Worm (Caenorhabditis elegans): Measurements from ENCODE around the gene gmap-2.

DNA sequence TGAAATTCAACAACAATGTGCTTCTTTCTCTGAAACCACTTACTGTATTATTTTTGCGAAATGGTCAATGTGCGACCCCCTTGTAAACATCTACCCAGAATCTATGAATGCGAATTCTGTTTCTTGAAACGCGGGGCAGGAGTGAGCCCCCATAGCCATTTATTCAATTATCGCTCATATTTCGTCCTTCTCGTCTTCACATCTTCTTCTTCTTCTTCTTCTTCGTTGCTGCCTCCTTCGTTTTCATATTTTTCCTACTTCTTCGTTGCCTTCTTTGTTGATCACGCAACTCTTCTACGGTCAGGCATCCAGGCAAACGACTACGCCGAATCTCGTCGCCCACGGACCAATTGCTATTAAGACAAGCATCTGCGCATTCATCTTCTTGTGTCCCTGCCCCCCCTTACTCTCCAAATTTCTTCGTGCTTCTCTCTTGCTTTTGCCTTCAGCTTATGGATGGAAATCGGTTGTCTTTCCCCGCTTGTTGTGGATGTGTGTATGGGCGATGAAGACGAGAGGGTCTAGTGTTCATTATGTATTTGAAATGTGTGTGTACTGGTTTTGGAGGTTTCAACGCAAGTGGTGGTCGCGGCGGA, 40.9 kb downstream of the gmap-2 start:
- TF ChIP-seq mep-1 (tag; optimal IDR thresholded peaks at IDR 0.05) (no peak), ZK337.2 (GFP tag; IDR thresholded peaks at IDR 0.05) (no peak), nhr-28 (tag; optimal IDR thresholded peaks at IDR 0.05) (no peak), dve-1 (tag; optimal IDR thresholded peaks at IDR 0.05; ENCODE audit: insufficient read depth) (no peak), ceh-20 (GFP tag; IDR thresholded peaks at IDR 0.05) (no peak), T20F7.1 (GFP tag; optimal IDR thresholded peaks at IDR 0.05) (no peak), tra-1 (GFP tag; IDR thresholded peaks at IDR 0.05) (no peak), ama-1 (optimal IDR thresholded peaks at IDR 0.05) (no peak), ceh-44 (GFP tag; IDR thresholded peaks at IDR 0.05) (no peak), ceh-28 (tag; optimal IDR thresholded peaks at IDR 0.05) (no peak), egl-27 (tag; optimal IDR thresholded peaks at IDR 0.05) (no peak)

Measured in whole organism, L4 larva.